Worm (Caenorhabditis elegans) whole organism, late embryonic: ENCODE data around the gene F19G12.9.
A peak's percentile ranks its signal among the peaks of the same experiment; 100 is the strongest.

Experiments used
- Y22D7AL.16 ChIP-seq: sonication (generic microtip); optimal IDR thresholded peaks from 2 replicates; lab custom pipeline; 2016; ENCODE audit warnings: missing genetic modification characterization, missing compliant biosample characterization
- ahr-1 ChIP-seq: sonication (generic microtip); optimal IDR thresholded peaks from 2 replicates; lab custom pipeline; 2016; ENCODE audit warnings: missing genetic modification characterization, missing compliant biosample characterization
- ceh-14 ChIP-seq: sonication (generic microtip); optimal IDR thresholded peaks from 2 replicates; lab custom pipeline; 2016; ENCODE audit warnings: missing genotype, missing genetic modification characterization, missing compliant biosample characterization
- ceh-2 ChIP-seq: sonication (generic microtip); optimal IDR thresholded peaks from 2 replicates; lab custom pipeline; 2016; ENCODE audit warnings: missing genotype, missing genetic modification characterization, missing compliant biosample characterization
- che-1 ChIP-seq: sonication (generic microtip); optimal IDR thresholded peaks from 2 replicates; lab custom pipeline; 2016; ENCODE audit warnings: mild to moderate bottlenecking, missing genetic modification characterization, missing compliant biosample characterization
- elt-4 ChIP-seq: sonication (generic microtip); optimal IDR thresholded peaks from 2 replicates; lab custom pipeline; 2016; ENCODE audit warnings: missing genetic modification characterization, missing compliant biosample characterization
- nhr-232 ChIP-seq: sonication (generic microtip); optimal IDR thresholded peaks from 2 replicates; lab custom pipeline; 2016; ENCODE audit warnings: missing genetic modification characterization, missing compliant biosample characterization
- odd-2 ChIP-seq: sonication (generic microtip); optimal IDR thresholded peaks from 2 replicates; lab custom pipeline; 2017; ENCODE audit warnings: antibody characterized with exemption, mild to moderate bottlenecking, missing genetic modification characterization, missing compliant biosample characterization
- pax-1 ChIP-seq: fragments of 150-350 bp; optimal IDR thresholded peaks from 2 replicates; lab custom pipeline; 2014; ENCODE audit warnings: missing biosample characterization, missing genetic modification characterization
- unc-42 ChIP-seq: sonication (generic microtip); optimal IDR thresholded peaks from 2 replicates; lab custom pipeline; 2016; ENCODE audit warnings: missing genotype, missing genetic modification characterization, missing compliant biosample characterization

The F19G12.9 gene

ce11 chrX:1464699-1465098, 45.7 kb downstream of the F19G12.9 start, which contains the start of gene D1005.6:
Gene D1005.6 (minus strand): TSS chrX:1464799.
- no peak for TF ChIP-seq elt-4 (tag; lab: Kevin White, UChicago)
- no peak for TF ChIP-seq odd-2 (tag; lab: Kevin White, UChicago)
- TF ChIP-seq pax-1 (tag; lab: Kevin White, UChicago) = no peak
- TF ChIP-seq che-1 = no peak
- no peak for TF ChIP-seq nhr-232
- TF ChIP-seq ahr-1 (tag; lab: Kevin White, UChicago) = no peak
- TF ChIP-seq Y22D7AL.16 = no peak
- TF ChIP-seq ceh-2 (tag; lab: Kevin White, UChicago) = no peak

ce11 chrX:1468057-1468456, 49.0 kb downstream of the F19G12.9 start:
- TF ChIP-seq unc-42 (tag; lab: Kevin White, UChicago) (peak; percentile 62), ceh-14 (tag; lab: Kevin White, UChicago) (no peak)
- TF ChIP-seq, all 69 proteins: peak for 1
